Fruit fly (Drosophila melanogaster): Measurements from ENCODE around the gene CG13895.

CG13895 gene

dm6 chr3L:704661-705543 is 3.1 kb downstream of the CG13895 start:
- TF ChIP-seq noc (tag; optimal IDR thresholded peaks at IDR 0.05): no peak

dm6 chr3L:703160-703793 is 4.7 kb downstream of the CG13895 start:
- no peak for TF ChIP-seq noc (tag; optimal IDR thresholded peaks at IDR 0.05)

DNA sequence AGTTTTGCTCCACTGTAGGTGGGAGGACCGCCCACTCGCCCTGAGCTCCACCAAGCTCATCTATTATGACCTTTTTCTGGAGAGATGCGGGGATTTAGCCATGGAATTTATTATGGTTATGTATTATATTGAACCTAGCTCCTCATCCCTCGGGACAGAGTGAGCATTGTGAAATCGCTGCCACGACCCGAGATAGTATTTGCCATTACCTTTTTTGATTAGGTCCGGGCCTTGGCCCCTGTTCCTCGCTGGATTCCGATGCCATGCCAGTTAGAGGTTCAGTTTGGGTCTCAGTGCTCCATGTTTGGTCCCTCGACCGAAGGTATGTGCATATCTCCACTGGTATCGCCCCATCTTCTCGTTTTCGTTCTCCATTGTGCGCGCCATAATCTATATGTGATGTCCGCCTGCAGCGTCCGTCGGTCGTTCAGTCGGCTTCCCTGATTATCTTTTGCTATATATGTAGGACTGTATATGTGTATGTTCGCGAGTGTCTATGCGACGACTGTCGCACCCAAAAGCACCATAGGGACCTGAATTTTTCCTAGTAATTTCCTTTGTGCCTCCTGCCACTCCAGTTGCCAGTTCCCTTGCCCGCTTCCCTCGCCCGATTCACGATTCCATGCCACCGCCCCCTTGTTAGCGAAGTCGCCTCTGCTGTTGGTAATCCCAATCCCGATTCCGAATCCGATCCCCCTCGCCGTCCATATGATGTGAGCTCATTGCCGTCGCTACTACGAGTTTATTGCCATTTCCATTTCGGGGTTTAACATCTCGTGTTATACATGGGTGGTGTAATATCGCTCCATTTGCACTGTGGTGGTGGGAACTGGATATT is 6.0 kb downstream of the CG13895 start:
- TF ChIP-seq noc (tag; optimal IDR thresholded peaks at IDR 0.05): no peak

DNA sequence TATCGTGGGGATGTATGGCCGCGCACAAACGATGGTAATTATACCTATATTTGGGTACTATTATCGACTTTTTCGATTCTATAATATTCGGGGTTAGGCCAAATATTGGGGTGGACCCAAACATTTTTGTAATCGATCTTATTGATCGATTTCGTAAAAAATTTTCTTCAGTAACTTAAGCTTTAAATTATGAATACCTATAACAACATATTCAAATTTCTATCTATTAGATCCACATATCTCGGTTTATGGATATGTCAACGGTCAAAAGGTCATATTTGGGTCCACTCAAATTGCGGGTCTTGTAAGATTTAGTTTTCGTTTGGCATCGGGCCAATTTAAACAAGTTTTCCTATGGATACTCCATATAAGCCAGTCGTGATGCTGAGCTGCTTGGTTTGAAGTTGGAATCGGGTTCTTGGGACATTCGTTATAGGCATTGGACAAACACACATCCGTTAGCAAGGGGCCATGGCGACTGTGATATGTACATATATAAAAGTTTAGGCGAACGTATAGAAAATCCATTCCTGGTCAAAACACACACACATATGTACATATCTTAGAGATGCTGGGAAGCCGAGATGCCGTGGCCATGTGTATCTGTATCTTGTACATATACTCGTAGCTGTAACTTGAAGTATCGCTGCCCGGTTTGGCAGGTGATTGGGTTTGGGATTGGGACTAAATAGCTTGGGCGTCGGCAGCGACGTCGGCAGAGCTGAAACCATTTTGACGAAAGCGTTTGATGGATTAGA is 7.7 kb downstream of the CG13895 start:
- TF ChIP-seq noc (tag; optimal IDR thresholded peaks at IDR 0.05): peak; percentile 43

dm6 chr3L:699368-700150 is 8.4 kb downstream of the CG13895 start:
- no peak for TF ChIP-seq noc (tag; optimal IDR thresholded peaks at IDR 0.05)

DNA sequence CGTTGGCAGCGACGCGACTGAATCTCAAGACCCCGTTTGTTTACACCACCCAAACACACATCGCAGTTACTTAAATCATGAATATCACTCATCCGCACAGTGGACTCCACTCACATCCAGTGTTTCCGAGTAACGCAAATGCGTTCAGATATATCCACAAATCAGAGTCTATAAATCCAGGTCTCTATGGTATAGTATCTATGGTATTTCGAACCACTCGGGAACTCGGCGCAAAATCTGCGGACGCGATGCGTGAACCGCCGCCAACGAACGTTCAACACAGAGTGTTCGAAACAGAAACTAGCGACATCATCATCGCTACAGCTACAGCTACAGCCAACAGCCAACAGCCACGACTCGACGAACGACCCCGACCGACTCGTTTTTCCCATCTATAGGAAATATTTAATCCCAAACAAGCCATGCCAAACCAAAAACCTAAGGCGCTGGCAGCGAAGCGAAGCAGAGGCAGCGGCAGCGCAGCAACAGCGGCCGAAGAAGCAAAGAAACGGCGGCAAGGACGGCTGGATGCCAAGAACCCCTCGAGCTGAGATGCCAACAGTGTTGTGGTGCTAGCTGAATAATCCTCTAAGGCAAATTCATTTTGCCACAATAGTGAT is 9.1 kb downstream of the CG13895 start, which contains the start of gene CG13894:
Gene CG13894, minus strand, starts transcription at position 397 of the 620 bp plus-strand sequence.
- no peak for TF ChIP-seq noc (tag; optimal IDR thresholded peaks at IDR 0.05)

DNA sequence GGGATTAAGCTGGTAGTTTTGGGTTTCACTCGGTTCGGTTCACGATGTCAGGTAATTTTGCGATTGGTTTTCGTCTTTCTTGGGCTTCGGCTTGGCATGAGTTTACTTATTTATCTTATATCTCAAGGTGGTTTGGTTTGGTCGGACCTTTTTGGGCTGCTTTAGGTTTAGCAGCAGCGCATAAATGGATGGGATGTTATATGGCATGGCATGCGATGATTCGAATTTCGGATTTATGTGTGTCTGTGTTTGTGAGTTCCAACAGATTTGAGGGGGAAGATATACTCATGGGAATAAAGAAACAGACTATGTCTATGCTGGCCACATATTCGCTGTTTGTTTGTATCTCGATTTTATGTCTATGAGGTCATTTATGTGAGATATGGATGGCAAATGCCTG is 10.3 kb downstream of the CG13895 start:
- TF ChIP-seq noc (tag; optimal IDR thresholded peaks at IDR 0.05): no peak

dm6 chr3L:697055-697427 is 11.0 kb downstream of the CG13895 start:
- no peak for TF ChIP-seq noc (tag; optimal IDR thresholded peaks at IDR 0.05)

DNA sequence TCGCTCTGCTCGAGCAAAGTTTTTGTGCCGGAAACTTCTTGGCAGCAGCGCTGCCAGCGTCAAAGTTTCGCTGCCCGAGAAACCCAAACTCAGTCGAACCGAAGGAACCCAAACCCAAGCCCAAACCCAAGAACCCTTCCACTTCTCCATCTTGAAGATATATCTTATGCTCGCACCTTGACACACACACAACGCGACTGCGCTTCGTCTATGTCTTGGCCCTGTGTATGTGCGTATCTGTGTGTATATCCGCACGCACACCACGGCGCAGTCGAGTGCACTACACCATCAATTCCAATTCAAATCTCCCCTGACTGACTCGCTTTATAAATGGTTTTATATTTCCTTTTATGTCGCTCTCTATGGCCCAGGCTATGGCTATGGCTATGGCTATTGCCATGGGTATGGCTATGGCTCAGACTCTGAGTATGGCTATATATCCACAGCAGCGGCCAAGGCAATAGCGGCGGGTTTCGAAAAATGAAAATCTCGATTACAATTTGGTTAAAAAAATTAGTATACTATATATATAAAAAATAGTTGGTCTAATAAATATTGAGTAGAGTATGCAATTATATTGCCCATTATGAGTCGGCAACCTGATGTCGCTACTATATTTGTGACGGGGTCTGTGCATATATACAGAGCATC is 11.5 kb downstream of the CG13895 start:
- TF ChIP-seq noc (tag; optimal IDR thresholded peaks at IDR 0.05): peak; percentile 85

dm6 chr3L:695510-695909 is 12.5 kb downstream of the CG13895 start:
- no peak for TF ChIP-seq noc (tag; optimal IDR thresholded peaks at IDR 0.05)

DNA sequence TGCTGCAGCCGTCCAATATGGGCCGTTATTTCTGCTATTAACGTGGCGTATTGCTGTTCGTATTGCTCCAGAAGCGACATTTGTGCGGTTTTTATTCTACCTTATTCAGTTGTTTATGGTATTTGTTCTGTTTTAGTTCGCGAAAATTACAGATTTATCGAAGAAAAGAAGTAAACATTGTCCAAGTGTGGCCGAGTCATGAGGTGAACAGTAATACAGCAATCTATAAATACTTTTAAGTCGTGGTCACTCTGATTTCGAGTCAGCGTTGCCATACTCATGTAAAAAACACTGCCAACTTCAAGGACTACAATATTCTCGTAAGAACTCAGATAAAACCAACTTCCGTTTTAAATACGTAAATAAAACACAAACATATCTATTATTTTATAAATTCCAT is 15.3 kb downstream of the CG13895 start, which contains the start of gene Vti1a:
Gene Vti1a, minus strand, starts transcription at position 221 of the 400 bp plus-strand sequence.
- TF ChIP-seq noc (tag; optimal IDR thresholded peaks at IDR 0.05): no peak

DNA sequence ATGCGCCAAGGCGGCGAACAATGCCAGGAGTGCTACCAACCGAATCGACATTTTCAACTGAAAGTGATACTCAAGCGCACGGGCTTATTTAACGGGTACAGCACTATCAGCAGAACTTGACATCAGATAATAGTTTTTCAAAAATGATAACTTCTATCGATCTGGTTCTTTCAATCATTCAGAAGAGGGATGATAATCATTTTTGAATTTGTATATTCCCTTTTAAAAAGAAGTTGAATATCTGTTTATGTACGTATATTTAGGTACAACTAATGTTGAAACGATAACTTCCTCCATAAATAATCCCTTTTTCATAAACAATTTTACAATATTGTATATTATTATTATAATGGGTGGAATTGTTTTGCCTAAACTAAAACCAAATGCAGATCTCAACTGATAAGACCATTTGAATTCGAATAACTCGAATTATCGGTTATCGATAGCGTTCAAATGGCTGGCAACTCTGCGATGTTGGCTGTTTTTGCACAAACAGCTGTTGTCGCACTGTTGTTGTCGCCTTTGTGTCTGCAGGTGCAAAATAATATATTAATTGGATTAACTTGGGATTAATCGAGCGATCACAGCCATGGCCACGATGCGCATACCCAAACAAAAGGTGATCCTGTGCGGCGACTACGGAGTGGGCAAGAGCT is 17.8 kb downstream of the CG13895 start, which contains the start of the genes CG32483 and RabX6:
Gene CG32483, minus strand, starts transcription at position 51 of the 656 bp plus-strand sequence.
Gene RabX6, plus strand, starts transcription at position 487 of the 656 bp plus-strand sequence.
- no peak for TF ChIP-seq noc (tag; optimal IDR thresholded peaks at IDR 0.05)

dm6 chr3L:687858-688257 is 20.1 kb downstream of the CG13895 start, which contains the start of gene hiro:
hiro (minus strand) TSS chr3L:687958.
- TF ChIP-seq noc (tag; optimal IDR thresholded peaks at IDR 0.05): peak; percentile 21
